Fruit fly (Drosophila melanogaster): ENCODE data around the gene Eig71Ef.

Eig71Ef gene

DNA sequence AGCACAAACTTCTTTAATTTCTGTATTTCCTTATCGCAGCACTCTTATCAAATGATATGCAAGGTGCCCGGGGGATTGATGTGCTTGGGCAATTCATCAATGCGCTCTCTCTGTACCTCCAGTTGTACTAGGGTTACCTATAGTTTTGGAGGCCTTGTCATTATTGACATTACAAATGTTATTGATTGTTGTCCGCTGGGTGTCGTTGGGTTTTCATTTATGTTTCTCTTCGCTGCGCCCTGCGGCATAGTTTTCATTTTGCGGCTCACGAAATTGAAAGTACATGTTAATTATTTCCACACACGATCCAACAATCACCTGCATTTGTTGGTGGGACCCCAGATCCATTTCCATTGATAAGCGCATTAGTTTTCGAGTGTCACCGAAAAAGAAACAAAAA is 49.0 kb upstream of the Eig71Ef start (continued):
- TF ChIP-seq Vsx1 (GFP tag; optimal IDR thresholded peaks at IDR 0.05) = peak; percentile 26
- peak; percentile 25 for TF ChIP-seq CG2202 (tag; optimal IDR thresholded peaks at IDR 0.05)
- TF ChIP-seq Pdp1 (GFP tag; optimal IDR thresholded peaks at IDR 0.05) = peak in 1 of 2 experiments; percentile 34
- no peak for TF ChIP-seq CG8290 (GFP tag; optimal IDR thresholded peaks at IDR 0.05)
- peak in 1 of 2 experiments; percentile 7 for TF ChIP-seq CG8290 (tag; optimal IDR thresholded peaks at IDR 0.05)
- peak; percentile 21 for TF ChIP-seq CG6813 (GFP tag; optimal IDR thresholded peaks at IDR 0.05)
- no peak for TF ChIP-seq BtbVII (GFP tag; optimal IDR thresholded peaks at IDR 0.05)
- TF ChIP-seq CG31365 (tag; optimal IDR thresholded peaks at IDR 0.05) = no peak
- no peak for TF ChIP-seq Antp (GFP tag; optimal IDR thresholded peaks at IDR 0.05)
- TF ChIP-seq Ada2b (GFP tag; IDR thresholded peaks at IDR 0.05) = no peak
- no peak for TF ChIP-seq CG5245 (GFP tag; optimal IDR thresholded peaks at IDR 0.05)
- TF ChIP-seq CG3407 (GFP tag; optimal IDR thresholded peaks at IDR 0.05) = peak; percentile 45
- TF ChIP-seq CG12219 (GFP tag; optimal IDR thresholded peaks at IDR 0.05) = peak; percentile 33
- TF ChIP-seq Atf-2 (GFP tag; optimal IDR thresholded peaks at IDR 0.05) = no peak
- TF ChIP-seq Awh (GFP tag; IDR thresholded peaks at IDR 0.05) = peak; percentile 54; the same call in 1 of the 2 replicates
- TF ChIP-seq en (GFP tag; optimal IDR thresholded peaks at IDR 0.05) = no peak
- TF ChIP-seq kni (GFP tag; optimal IDR thresholded peaks at IDR 0.05) = peak; percentile 82
- peak; percentile 60; the same call in 1 of the 2 replicates for TF ChIP-seq chm (GFP tag; IDR thresholded peaks at IDR 0.05)
- TF ChIP-seq bsh (GFP tag; optimal IDR thresholded peaks at IDR 0.05) = peak in 1 of 2 experiments; percentile 23
- no peak for TF ChIP-seq CG15269 (tag; optimal IDR thresholded peaks at IDR 0.05)
- TF ChIP-seq HLH4C (GFP tag; IDR thresholded peaks at IDR 0.05; ENCODE audit: partially characterized antibody) = no peak
- peak; percentile 68 for TF ChIP-seq lab (GFP tag; optimal IDR thresholded peaks at IDR 0.05)
- peak; percentile 15 for TF ChIP-seq CG17359 (tag; optimal IDR thresholded peaks at IDR 0.05)
- TF ChIP-seq salm (tag; optimal IDR thresholded peaks at IDR 0.05) = no peak
- peak; percentile 42 for TF ChIP-seq Sox100B (GFP tag; optimal IDR thresholded peaks at IDR 0.05)
- peak; percentile 20 for TF ChIP-seq HLHmδ (GFP tag; optimal IDR thresholded peaks at IDR 0.05)
- no peak for TF ChIP-seq CG8388 (GFP tag; optimal IDR thresholded peaks at IDR 0.05)
- TF ChIP-seq CG15601 (tag; optimal IDR thresholded peaks at IDR 0.05) = peak; percentile 47
- peak; percentile 72 for TF ChIP-seq sug (tag; optimal IDR thresholded peaks at IDR 0.05)
- no peak for TF ChIP-seq insv (GFP tag; optimal IDR thresholded peaks at IDR 0.05)
- no peak for TF ChIP-seq toy (GFP tag; IDR thresholded peaks at IDR 0.05)
- no peak for TF ChIP-seq peb (GFP tag; IDR thresholded peaks at IDR 0.05)
- peak; percentile 61 for TF ChIP-seq grn (GFP tag; optimal IDR thresholded peaks at IDR 0.05)
- TF ChIP-seq CG7745 (tag; optimal IDR thresholded peaks at IDR 0.05) = peak; percentile 19
- TF ChIP-seq CG2875 (GFP tag; optimal IDR thresholded peaks at IDR 0.05) = no peak
- no peak for TF ChIP-seq NFAT (GFP tag; IDR thresholded peaks at IDR 0.05)
- no peak for TF ChIP-seq caup (GFP tag; optimal IDR thresholded peaks at IDR 0.05; ENCODE audit: severe bottlenecking)
- no peak for TF ChIP-seq CG3838 (GFP tag; optimal IDR thresholded peaks at IDR 0.05)
- TF ChIP-seq sens (GFP tag) = peak; percentile 80
- TF ChIP-seq vvl (GFP tag; IDR thresholded peaks at IDR 0.05) = peak; percentile 41
- no peak for TF ChIP-seq CG7556 (GFP tag; optimal IDR thresholded peaks at IDR 0.05)
- peak in 1 of 2 experiments; percentile 59 for TF ChIP-seq Hr78 (GFP tag; optimal IDR thresholded peaks at IDR 0.05)
- TF ChIP-seq CG11696 (GFP tag; IDR thresholded peaks at IDR 0.05) = no peak
- TF ChIP-seq CG6272 (GFP tag; IDR thresholded peaks at IDR 0.05) = no peak
- no peak for TF ChIP-seq HmgD (GFP tag; optimal IDR thresholded peaks at IDR 0.05)
- peak; percentile 5 for TF ChIP-seq unpg (GFP tag; optimal IDR thresholded peaks at IDR 0.05)
- TF ChIP-seq D (optimal IDR thresholded peaks at IDR 0.05) = no peak
- peak; percentile 4 for TF ChIP-seq D (GFP tag; optimal IDR thresholded peaks at IDR 0.05)
- TF ChIP-seq pan (optimal IDR thresholded peaks at IDR 0.05) = no peak
- peak in 1 of 2 experiments; percentile 29 for TF ChIP-seq pan (GFP tag; optimal IDR thresholded peaks at IDR 0.05 in 1 of 2, IDR thresholded peaks at IDR 0.05 in 1 of 2)
- TF ChIP-seq br (optimal IDR thresholded peaks at IDR 0.05) = no peak

Measured in whole organism, embryonic.